Fruit fly (Drosophila melanogaster): ENCODE results near the gene Inx2.

Gene Inx2

DNA sequence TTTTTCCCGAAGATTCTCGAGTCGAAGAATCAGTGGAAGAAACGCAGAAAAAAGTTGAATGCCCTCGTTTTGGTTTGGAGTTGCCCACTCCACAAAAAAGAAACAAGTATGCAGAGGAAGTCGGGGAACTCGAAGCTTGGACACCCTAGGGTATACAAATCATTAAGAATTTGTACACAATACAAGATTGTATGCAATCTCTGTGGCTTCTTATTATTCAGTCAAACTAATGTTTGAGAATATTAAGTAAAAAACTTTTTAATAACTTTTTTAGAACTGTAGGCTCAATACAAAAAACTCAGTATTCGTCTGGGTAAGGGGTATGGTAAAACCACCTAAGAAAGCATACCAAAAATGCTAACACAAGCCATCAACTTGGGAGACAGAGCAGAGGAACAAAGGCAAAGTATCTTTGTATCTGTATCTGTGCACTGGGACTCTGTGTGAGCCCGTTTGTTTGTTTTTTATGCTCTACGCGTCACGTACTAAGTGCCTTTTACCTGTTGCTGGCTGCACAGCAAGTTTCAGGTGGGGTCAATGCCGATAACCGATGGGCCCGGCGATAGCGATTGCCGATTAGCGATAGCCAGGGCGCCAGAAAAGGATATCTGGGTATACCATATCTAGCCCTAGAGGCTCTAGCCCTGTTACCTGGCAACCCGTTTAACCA, 13.2 kb upstream of the Inx2 start (continued):
- TF ChIP-seq dati (GFP tag; IDR thresholded peaks at IDR 0.05) (no peak), fd64A (GFP tag; optimal IDR thresholded peaks at IDR 0.05) (peak; percentile 54), CTCF (GFP tag; optimal IDR thresholded peaks at IDR 0.05) (no peak), Hr78 (GFP tag; optimal IDR thresholded peaks at IDR 0.05) (no peak), CG7928 (GFP tag; optimal IDR thresholded peaks at IDR 0.05) (no peak), amos (GFP tag; IDR thresholded peaks at IDR 0.05; ENCODE audit: partially characterized antibody) (peak; percentile 53; the same call in 1 of the 2 replicates), CG11456 (GFP tag; IDR thresholded peaks at IDR 0.05) (no peak), CG34376 (GFP tag; optimal IDR thresholded peaks at IDR 0.05) (no peak), stwl (tag; optimal IDR thresholded peaks at IDR 0.05) (peak; percentile 19), ac (GFP tag; optimal IDR thresholded peaks at IDR 0.05) (no peak), CG4360 (GFP tag; IDR thresholded peaks at IDR 0.05) (peak; percentile 7; the same call in 1 of the 2 replicates), odd (GFP tag; optimal IDR thresholded peaks at IDR 0.05) (peak; percentile 38), CG10321 (GFP tag; IDR thresholded peaks at IDR 0.05) (no peak), corto (GFP tag; optimal IDR thresholded peaks at IDR 0.05) (peak; percentile 83), ewg (GFP tag; optimal IDR thresholded peaks at IDR 0.05) (peak; percentile 54), CG6791 (GFP tag; IDR thresholded peaks at IDR 0.05; ENCODE audit: partially characterized antibody) (peak; percentile 71; the same call in 2 of the 3 replicates), CG10565 (GFP tag; optimal IDR thresholded peaks at IDR 0.05) (no peak), CG11398 (GFP tag; optimal IDR thresholded peaks at IDR 0.05) (peak; percentile 74), CkIIα-i1 (GFP tag; IDR thresholded peaks at IDR 0.05) (no peak), Chrac-16 (GFP tag; optimal IDR thresholded peaks at IDR 0.05) (peak; percentile 80), grn (GFP tag; optimal IDR thresholded peaks at IDR 0.05) (peak; percentile 67), zf30C (GFP tag; optimal IDR thresholded peaks at IDR 0.05) (no peak), chif (GFP tag; optimal IDR thresholded peaks at IDR 0.05) (peak; percentile 81 to 90), ken (GFP tag; IDR thresholded peaks at IDR 0.05) (0 out of 3 replicates have a peak, but pooled peaks have one; percentile 63), CG10431 (GFP tag; optimal IDR thresholded peaks at IDR 0.05) (peak; percentile 74), Aef1 (GFP tag; IDR thresholded peaks at IDR 0.05) (peak; percentile 24; the same call in 1 of the 3 replicates), CG10543 (GFP tag; optimal IDR thresholded peaks at IDR 0.05) (no peak), CG43689 (GFP tag; IDR thresholded peaks at IDR 0.05) (0 out of 2 replicates have a peak, but pooled peaks have one; percentile 7), gem (tag; optimal IDR thresholded peaks at IDR 0.05) (peak; percentile 91), Adf1 (GFP tag; IDR thresholded peaks at IDR 0.05) (no peak), slp2 (GFP tag; optimal IDR thresholded peaks at IDR 0.05) (peak; percentile 69), cg (GFP tag; optimal IDR thresholded peaks at IDR 0.05) (peak; percentile 50), CG13424 (tag; optimal IDR thresholded peaks at IDR 0.05) (peak; percentile 79), CG6272 (GFP tag; IDR thresholded peaks at IDR 0.05) (peak; percentile 39; the same call in 1 of the 2 replicates), Fer2 (tag; optimal IDR thresholded peaks at IDR 0.05) (no peak), hbn (GFP tag; IDR thresholded peaks at IDR 0.05; ENCODE audit: partially characterized antibody) (no peak), Gsc (GFP tag; IDR thresholded peaks at IDR 0.05) (peak; percentile 42; the same call in 1 of the 2 replicates), p53 (GFP tag; optimal IDR thresholded peaks at IDR 0.05) (no peak), HmgD (GFP tag; optimal IDR thresholded peaks at IDR 0.05) (peak; percentile 8), schlank (tag; optimal IDR thresholded peaks at IDR 0.05) (no peak), CG1647 (GFP tag; optimal IDR thresholded peaks at IDR 0.05) (no peak), Dip3 (GFP tag; optimal IDR thresholded peaks at IDR 0.05) (peak; percentile 78), CG8290 (GFP tag; optimal IDR thresholded peaks at IDR 0.05) (peak; percentile 54), CG8290 (tag; optimal IDR thresholded peaks at IDR 0.05) (peak in 1 of 2 experiments; percentile 33), Stat92E (GFP tag; optimal IDR thresholded peaks at IDR 0.05) (peak in 1 of 3 experiments; percentile 76), otp (GFP tag; IDR thresholded peaks at IDR 0.05) (peak; percentile 85), CG17568 (GFP tag; optimal IDR thresholded peaks at IDR 0.05) (peak; percentile 67), Dip2 (GFP tag; IDR thresholded peaks at IDR 0.05) (no peak), al (GFP tag; IDR thresholded peaks at IDR 0.05) (peak; percentile 24; the same call in 1 of the 2 replicates), Optix (GFP tag; IDR thresholded peaks at IDR 0.05) (peak; percentile 57; the same call in 2 of the 3 replicates)
